Fruit fly (Drosophila melanogaster) S2 (cell line): Measurements from ENCODE around the gene CG43179.

Experiments
- CG8478 ChIP-seq: fragments of >200 bp; optimal IDR thresholded peaks from 2 replicates; lab custom pipeline; 2018
- CTCF ChIP-seq, 2 experiments: fragments of >200 bp; optimal IDR thresholded peaks; 2 replicates each; lab custom pipeline; 2018

dm6 chr3R:14292307-14292711, 36.4 kb downstream of the CG43179 start:
- TF ChIP-seq CG8478 (lab: Kevin White, UChicago), result no peak
- no peak for TF ChIP-seq CTCF (optimal IDR thresholded peaks at IDR 0.05; lab: Kevin White, UChicago)
